Worm (Caenorhabditis elegans) whole organism, L1 larva: Measurements from ENCODE around the gene bus-1.

Experiments
- C04F5.9 ChIP-seq: sonication (generic microtip); optimal IDR thresholded peaks from 2 replicates; lab custom pipeline; 2016; ENCODE audit warnings: missing genetic modification characterization, missing compliant biosample characterization
- C16A3.4 ChIP-seq: fragments of 150-350 bp; optimal IDR thresholded peaks from 2 replicates; lab custom pipeline; 2014; ENCODE audit warnings: missing biosample characterization, missing genetic modification characterization
- C34B4.2 ChIP-seq: sonication (generic microtip); optimal IDR thresholded peaks from 2 replicates; lab custom pipeline; 2017; ENCODE audit warnings: mild to moderate bottlenecking, missing genetic modification characterization, missing compliant biosample characterization
- F16B12.6 ChIP-seq: fragments of 150-350 bp; optimal IDR thresholded peaks from 2 replicates; lab custom pipeline; 2014; ENCODE audit warnings: missing biosample characterization, missing genetic modification characterization
- Y116A8C.19 ChIP-seq: sonication (generic microtip); optimal IDR thresholded peaks from 2 replicates; lab custom pipeline; 2016; ENCODE audit warnings: missing compliant biosample characterization, missing genetic modification characterization, borderline replicate concordance
- aha-1 ChIP-seq: fragments of 150-350 bp; optimal IDR thresholded peaks from 2 replicates; lab custom pipeline; 2014; ENCODE audit warnings: missing biosample characterization, missing genetic modification characterization
- ama-1 ChIP-seq: fragments of 150-350 bp; optimal IDR thresholded peaks from 2 replicates; lab custom pipeline; 2014
- blmp-1 ChIP-seq: fragments of 150-350 bp; optimal IDR thresholded peaks from 2 replicates; lab custom pipeline; 2014; ENCODE audit warnings: missing biosample characterization, missing genetic modification characterization
- ceh-63 ChIP-seq: fragments of 200-800 bp; sonication (Bioruptor generic); optimal IDR thresholded peaks from 2 replicates; lab custom pipeline; 2018; ENCODE audit warnings: mild to moderate bottlenecking, missing genetic modification characterization, missing compliant biosample characterization
- ceh-82 ChIP-seq, 3 experiments: fragments of 150-350 bp in 1 of 3; sonication (generic microtip) in 2 of 3; optimal IDR thresholded peaks; 2 replicates each; lab custom pipeline; 2014 to 2017; ENCODE audit warnings: missing biosample characterization in 3 of 3, missing genetic modification characterization in 3 of 3
- ceh-90 ChIP-seq: sonication (generic microtip); optimal IDR thresholded peaks from 2 replicates; lab custom pipeline; 2016; ENCODE audit warnings: missing genetic modification characterization, missing compliant biosample characterization
- dpl-1 ChIP-seq, 3 experiments: fragments of 150-350 bp in 2 of 3; sonication (generic microtip) in 1 of 3; optimal IDR thresholded peaks; 2 replicates each; lab custom pipeline; 2014 to 2017; ENCODE audit warnings: missing biosample characterization in 3 of 3, missing genetic modification characterization in 3 of 3, missing genetic modification reagents in 3 of 3
- dsc-1 ChIP-seq: sonication (generic microtip); optimal IDR thresholded peaks from 2 replicates; lab custom pipeline; 2016; ENCODE audit warnings: mild to moderate bottlenecking, missing genetic modification characterization, missing compliant biosample characterization
- efl-3 ChIP-seq: fragments of 200-800 bp; sonication (Bioruptor generic); optimal IDR thresholded peaks from 2 replicates; lab custom pipeline; 2018; ENCODE audit warnings: mild to moderate bottlenecking, missing genetic modification characterization, missing compliant biosample characterization
- egl-13 ChIP-seq: sonication (generic microtip); optimal IDR thresholded peaks from 2 replicates; lab custom pipeline; 2016; ENCODE audit warnings: missing genotype, missing genetic modification reagents, missing genetic modification characterization, missing compliant biosample characterization
- egl-27 ChIP-seq, 2 experiments: fragments of 150-350 bp in 1 of 2; sonication (generic microtip); optimal IDR thresholded peaks; 3 replicates each; lab custom pipeline; 2017 to 2018; ENCODE audit warnings: missing biosample characterization in 2 of 2, missing genetic modification characterization in 2 of 2, missing genetic modification reagents in 2 of 2
- elt-2 ChIP-seq: sonication (generic microtip); optimal IDR thresholded peaks from 2 replicates; lab custom pipeline; 2016; ENCODE audit warnings: missing genetic modification characterization, mild to moderate bottlenecking, inconsistent platforms, missing compliant biosample characterization, missing genetic modification reagents
- ets-5 ChIP-seq: fragments of 200-800 bp; sonication (Bioruptor generic); IDR thresholded peaks from 2 replicates; pipeline ENCODE4 v1.3.6; 2022; ENCODE audit warnings: missing genetic modification characterization, missing compliant biosample characterization
- fkh-10 ChIP-seq: sonication (generic microtip); optimal IDR thresholded peaks from 2 replicates; lab custom pipeline; 2017; ENCODE audit warnings: missing biosample characterization, missing genetic modification reagents, missing genetic modification characterization
- fos-1 ChIP-seq: fragments of 150-350 bp; optimal IDR thresholded peaks from 2 replicates; lab custom pipeline; 2014; ENCODE audit warnings: missing biosample characterization, missing genetic modification characterization
- hlh-4 ChIP-seq: sonication (generic microtip); optimal IDR thresholded peaks from 2 replicates; lab custom pipeline; 2016; ENCODE audit warnings: mild to moderate bottlenecking, missing genetic modification characterization, missing compliant biosample characterization
- hpl-2 ChIP-seq: fragments of 150-350 bp; optimal IDR thresholded peaks from 2 replicates; lab custom pipeline; 2014; ENCODE audit warnings: missing biosample characterization, missing genetic modification reagents, missing genetic modification characterization
- irx-1 ChIP-seq: sonication (generic microtip); optimal IDR thresholded peaks from 2 replicates; lab custom pipeline; 2016; ENCODE audit warnings: missing genetic modification characterization, missing compliant biosample characterization
- isw-1 ChIP-seq: fragments of 200-800 bp; sonication (Bioruptor generic); IDR thresholded peaks from 2 replicates; pipeline ENCODE4 v1.3.6; 2022; ENCODE audit warnings: missing genetic modification characterization, missing compliant biosample characterization
- jun-1 ChIP-seq: fragments of 150-350 bp; optimal IDR thresholded peaks from 2 replicates; lab custom pipeline; 2014; ENCODE audit warnings: missing biosample characterization, missing genetic modification reagents, missing genetic modification characterization
- lin-14 ChIP-seq: fragments of 200-800 bp; sonication (Bioruptor generic); optimal IDR thresholded peaks from 2 replicates; lab custom pipeline; 2018; ENCODE audit warnings: mild to moderate bottlenecking, missing genetic modification characterization, moderate library complexity, missing compliant biosample characterization
- lin-15B ChIP-seq: fragments of 150-350 bp; sonication (generic microtip); optimal IDR thresholded peaks from 3 replicates; lab custom pipeline; 2014; ENCODE audit warnings: missing biosample characterization, missing genetic modification characterization
- lin-35 ChIP-seq, 2 experiments: fragments of 150-350 bp; optimal IDR thresholded peaks; 2 replicates each; lab custom pipeline; 2014; ENCODE audit warnings: missing biosample characterization in 2 of 2, missing genetic modification characterization in 2 of 2, missing genetic modification reagents in 2 of 2
- lin-39 ChIP-seq: fragments of 150-350 bp; optimal IDR thresholded peaks from 2 replicates; lab custom pipeline; 2014; ENCODE audit warnings: missing biosample characterization, missing genetic modification reagents, missing genetic modification characterization
- lir-3 ChIP-seq: sonication (generic microtip); optimal IDR thresholded peaks from 2 replicates; lab custom pipeline; 2016; ENCODE audit warnings: mild to moderate bottlenecking, missing genetic modification characterization, moderate library complexity, missing compliant biosample characterization; ENCODE audit not compliant: poor library complexity
- lsy-2 ChIP-seq, 2 experiments: fragments of 150-350 bp; optimal IDR thresholded peaks; 2 replicates each; lab custom pipeline; 2014; ENCODE audit warnings: missing biosample characterization in 2 of 2, missing genetic modification characterization in 2 of 2
- mab-9 ChIP-seq: fragments of 200-800 bp; sonication (Bioruptor generic); IDR thresholded peaks from 2 replicates; pipeline ENCODE4 v1.3.6; 2022; ENCODE audit warnings: missing genetic modification reagents, missing genetic modification characterization, missing compliant biosample characterization
- nhr-11 ChIP-seq: fragments of 150-350 bp; optimal IDR thresholded peaks from 2 replicates; lab custom pipeline; 2014; ENCODE audit warnings: missing biosample characterization, missing genetic modification characterization
- nhr-12 ChIP-seq: sonication (generic microtip); optimal IDR thresholded peaks from 2 replicates; lab custom pipeline; 2017; ENCODE audit warnings: missing biosample characterization, missing genetic modification characterization
- nhr-20 ChIP-seq: sonication (generic microtip); optimal IDR thresholded peaks from 2 replicates; lab custom pipeline; 2016; ENCODE audit warnings: mild to moderate bottlenecking, missing genetic modification characterization, missing compliant biosample characterization
- nhr-237 ChIP-seq: fragments of 150-350 bp; optimal IDR thresholded peaks from 2 replicates; lab custom pipeline; 2014; ENCODE audit warnings: missing biosample characterization, missing genetic modification characterization
- nhr-28 ChIP-seq: fragments of 150-350 bp; optimal IDR thresholded peaks from 2 replicates; lab custom pipeline; 2014; ENCODE audit warnings: missing biosample characterization, missing genetic modification characterization
- nhr-76 ChIP-seq: sonication (generic microtip); optimal IDR thresholded peaks from 2 replicates; lab custom pipeline; 2017; ENCODE audit warnings: missing biosample characterization, missing genetic modification characterization
- nhr-77 ChIP-seq: fragments of 150-350 bp; optimal IDR thresholded peaks from 2 replicates; lab custom pipeline; 2014; ENCODE audit warnings: missing biosample characterization, missing genetic modification characterization
- nhr-84 ChIP-seq: sonication (generic microtip); optimal IDR thresholded peaks from 2 replicates; lab custom pipeline; 2017; ENCODE audit warnings: missing biosample characterization, missing genetic modification characterization
- nhr-85 ChIP-seq: sonication (generic microtip); peaks from one replicate; lab custom pipeline; 2016; ENCODE audit warnings: missing genetic modification characterization, inconsistent platforms, missing compliant biosample characterization
- pqm-1 ChIP-seq: sonication (generic microtip); optimal IDR thresholded peaks from 3 replicates; lab custom pipeline; 2017; ENCODE audit warnings: missing biosample characterization, missing genetic modification characterization
- snpc-4 ChIP-seq: fragments of 150-350 bp; optimal IDR thresholded peaks from 2 replicates; lab custom pipeline; 2014; ENCODE audit warnings: missing biosample characterization, missing genetic modification characterization
- snu-23 ChIP-seq: sonication (generic microtip); optimal IDR thresholded peaks from 2 replicates; lab custom pipeline; 2016; ENCODE audit warnings: missing genetic modification characterization, missing compliant biosample characterization
- sptf-1 ChIP-seq: fragments of 150-350 bp; optimal IDR thresholded peaks from 2 replicates; lab custom pipeline; 2014; ENCODE audit warnings: missing biosample characterization, missing genetic modification characterization
- sup-37 ChIP-seq: fragments of 200-800 bp; sonication (Bioruptor generic); optimal IDR thresholded peaks from 2 replicates; lab custom pipeline; 2018; ENCODE audit warnings: mild to moderate bottlenecking, missing genetic modification characterization, missing compliant biosample characterization
- swsn-7 ChIP-seq: sonication (generic microtip); optimal IDR thresholded peaks from 2 replicates; lab custom pipeline; 2016; ENCODE audit warnings: missing genetic modification characterization, missing compliant biosample characterization
- tlp-1 ChIP-seq: fragments of 150-350 bp; optimal IDR thresholded peaks from 2 replicates; lab custom pipeline; 2014; ENCODE audit warnings: missing biosample characterization, missing genetic modification characterization
- unc-130 ChIP-seq: fragments of 150-350 bp; optimal IDR thresholded peaks from 2 replicates; lab custom pipeline; 2017; ENCODE audit warnings: missing biosample characterization, missing genetic modification characterization, inconsistent platforms
- unc-86 ChIP-seq: sonication (generic microtip); optimal IDR thresholded peaks from 2 replicates; lab custom pipeline; 2016; ENCODE audit warnings: missing genetic modification characterization, missing compliant biosample characterization
- zag-1 ChIP-seq: fragments of 150-350 bp; optimal IDR thresholded peaks from 2 replicates; lab custom pipeline; 2014; ENCODE audit warnings: missing biosample characterization, missing genetic modification characterization
- ztf-4 ChIP-seq: fragments of 150-350 bp; optimal IDR thresholded peaks from 2 replicates; lab custom pipeline; 2014; ENCODE audit warnings: missing biosample characterization, missing genetic modification characterization

Gene bus-1

ce11 chrV:9067678-9068077 lies 43.1 kb upstream of the bus-1 start, which contains the start of gene fip-2:
Gene fip-2, plus strand, starts transcription at chrV:9067978.
- no peak for TF ChIP-seq jun-1
- no peak for TF ChIP-seq irx-1 (tag; lab: Kevin White, UChicago)
- no peak for TF ChIP-seq lin-35 (GFP tag; optimal IDR thresholded peaks at IDR 0.05; lab: Kevin White, UChicago)
- TF ChIP-seq swsn-7 (tag; lab: Kevin White, UChicago), result no peak
- TF ChIP-seq ceh-90 (tag; lab: Kevin White, UChicago), result no peak
- TF ChIP-seq nhr-85 (tag; lab: Kevin White, UChicago), result no peak
- no peak for TF ChIP-seq nhr-237
- no peak for TF ChIP-seq egl-27 (tag; optimal IDR thresholded peaks at IDR 0.05; lab: Kevin White, UChicago)
- TF ChIP-seq C34B4.2, result no peak
- no peak for TF ChIP-seq Y116A8C.19 (tag; lab: Kevin White, UChicago)
- TF ChIP-seq ceh-63 (GFP tag; lab: Kevin White, UChicago), result no peak
- TF ChIP-seq egl-13 (tag; lab: Kevin White, UChicago), result no peak
- no peak for TF ChIP-seq hpl-2 (GFP tag; lab: Kevin White, UChicago)
- TF ChIP-seq ama-1 (lab: Kevin White, UChicago), result no peak
- TF ChIP-seq, all 84 proteins: peak for 0

DNA sequence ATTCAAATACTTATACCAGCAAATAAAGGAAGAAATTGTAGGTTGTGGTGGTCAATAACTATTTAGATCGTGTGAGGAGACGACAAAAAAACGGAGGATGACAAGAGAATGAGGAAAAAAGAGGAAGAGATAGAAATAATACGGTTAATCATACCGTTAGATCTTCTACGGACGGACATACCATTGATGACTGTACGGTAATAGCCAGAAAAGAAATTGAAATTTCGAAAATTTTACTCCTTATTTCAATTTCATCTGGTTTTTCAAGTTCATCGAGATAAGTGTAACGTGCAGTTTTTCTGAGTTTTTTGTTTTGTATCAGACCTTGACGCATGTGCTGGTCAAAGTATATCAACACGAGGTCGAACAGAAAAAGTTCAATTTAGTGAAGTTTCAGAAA lies 41.3 kb upstream of the bus-1 start:
- no peak for TF ChIP-seq nhr-76 (tag; lab: Kevin White, UChicago)
- peak; percentile 62 for TF ChIP-seq lin-14 (GFP tag; lab: Kevin White, UChicago)
- no peak for TF ChIP-seq sup-37 (GFP tag; lab: Kevin White, UChicago)
- no peak for TF ChIP-seq nhr-77
- no peak for TF ChIP-seq dpl-1 (GFP tag; optimal IDR thresholded peaks at IDR 0.05; lab: Kevin White, UChicago)
- no peak for TF ChIP-seq nhr-84
- no peak for TF ChIP-seq tlp-1
- TF ChIP-seq nhr-11, result no peak
- no peak for TF ChIP-seq unc-130
- no peak for TF ChIP-seq mab-9 (GFP tag; lab: Robert Waterston, UW)
- TF ChIP-seq nhr-20 (tag; lab: Kevin White, UChicago), result peak; percentile 11
- TF ChIP-seq hlh-4 (tag; lab: Kevin White, UChicago), result no peak
- TF ChIP-seq nhr-12 (tag; lab: Kevin White, UChicago), result no peak
- TF ChIP-seq C04F5.9 (tag; lab: Kevin White, UChicago), result no peak
- TF ChIP-seq dsc-1 (tag; lab: Kevin White, UChicago), result no peak
- TF ChIP-seq isw-1 (GFP tag; lab: Robert Waterston, UW), result no peak
- TF ChIP-seq aha-1 (tag; lab: Kevin White, UChicago), result no peak
- no peak for TF ChIP-seq nhr-28 (tag; lab: Kevin White, UChicago)
- no peak for TF ChIP-seq fos-1 (tag; lab: Kevin White, UChicago)
- no peak for TF ChIP-seq swsn-7 (tag; lab: Kevin White, UChicago)
- no peak for TF ChIP-seq ets-5 (GFP tag; lab: Robert Waterston, UW)
- TF ChIP-seq lin-15B, result no peak
- no peak for TF ChIP-seq snpc-4 (tag; lab: Kevin White, UChicago)
- TF ChIP-seq ama-1 (lab: Kevin White, UChicago), result no peak
- TF ChIP-seq F16B12.6, result no peak
- no peak for TF ChIP-seq sptf-1 (tag; lab: Kevin White, UChicago)
- TF ChIP-seq fkh-10 (GFP tag; lab: Kevin White, UChicago), result no peak
- TF ChIP-seq lsy-2 (tag; optimal IDR thresholded peaks at IDR 0.05; lab: Kevin White, UChicago), result peak in 1 of 2 experiments; percentile 3
- peak; percentile 16 for TF ChIP-seq snu-23 (GFP tag; lab: Kevin White, UChicago)
- TF ChIP-seq blmp-1 (tag; lab: Kevin White, UChicago), result peak; percentile 72
- TF ChIP-seq lir-3 (tag; lab: Kevin White, UChicago), result no peak
- no peak for TF ChIP-seq ceh-82 (tag; optimal IDR thresholded peaks at IDR 0.05; lab: Kevin White, UChicago)
- TF ChIP-seq unc-86 (tag; lab: Kevin White, UChicago), result no peak
- TF ChIP-seq nhr-85 (tag; lab: Kevin White, UChicago), result peak; percentile 91
- no peak for TF ChIP-seq lin-39 (tag; lab: Kevin White, UChicago)
- TF ChIP-seq efl-3 (GFP tag; lab: Kevin White, UChicago), result no peak
- TF ChIP-seq zag-1 (tag; lab: Kevin White, UChicago), result no peak
- no peak for TF ChIP-seq pqm-1 (tag; lab: Kevin White, UChicago)
- no peak for TF ChIP-seq ztf-4 (tag; lab: Kevin White, UChicago)
- TF ChIP-seq lin-35 (GFP tag; optimal IDR thresholded peaks at IDR 0.05; lab: Kevin White, UChicago), result no peak
- no peak for TF ChIP-seq elt-2
- TF ChIP-seq C16A3.4 (tag; lab: Kevin White, UChicago), result no peak
